Worm (Caenorhabditis elegans) whole organism, L4 larva: ENCODE data around the gene txt-18.

Source experiments
- F49E8.2 ChIP-seq: sonication (generic microtip); optimal IDR thresholded peaks from 2 replicates; lab custom pipeline; 2016; ENCODE audit warnings: missing compliant biosample characterization, mild to moderate bottlenecking, missing genetic modification characterization, borderline replicate concordance
- R02D3.7 ChIP-seq: fragments of 150-350 bp; sonication (generic microtip); optimal IDR thresholded peaks from 3 replicates; lab custom pipeline; 2014; ENCODE audit warnings: missing biosample characterization, missing genetic modification characterization
- Y75B8A.6 ChIP-seq: fragments of 200-800 bp; sonication (Bioruptor generic); IDR thresholded peaks from 2 replicates; pipeline ENCODE4 v1.3.6; 2022; ENCODE audit warnings: missing genetic modification reagents, missing genetic modification characterization, missing compliant biosample characterization
- ZK337.2 ChIP-seq: fragments of 200-800 bp; sonication (Bioruptor generic); IDR thresholded peaks from 2 replicates; pipeline ENCODE4 v1.3.6; 2022; ENCODE audit warnings: missing genetic modification reagents, missing genetic modification characterization, missing compliant biosample characterization
- aha-1 ChIP-seq: fragments of 150-350 bp; peaks from one replicate; lab custom pipeline; 2014; ENCODE audit warnings: missing biosample characterization, missing genetic modification characterization
- aly-2 ChIP-seq: sonication (generic microtip); optimal IDR thresholded peaks from 2 replicates; lab custom pipeline; 2018; ENCODE audit warnings: missing biosample characterization, missing genetic modification characterization
- ceh-20 ChIP-seq: fragments of 200-800 bp; sonication (Bioruptor generic); IDR thresholded peaks from 2 replicates; pipeline ENCODE4 v1.3.6; 2022; ENCODE audit warnings: missing genetic modification reagents, missing genetic modification characterization, missing compliant biosample characterization
- ceh-62 ChIP-seq: sonication (generic microtip); optimal IDR thresholded peaks from 2 replicates; lab custom pipeline; 2017; ENCODE audit warnings: missing biosample characterization, missing genetic modification characterization
- cey-2 ChIP-seq: sonication (generic microtip); optimal IDR thresholded peaks from 3 replicates; lab custom pipeline; 2017; ENCODE audit warnings: missing genetic modification characterization, mild to moderate bottlenecking, missing compliant biosample characterization, antibody characterized with exemption, borderline replicate concordance; ENCODE audit not compliant: insufficient read depth
- daf-16 ChIP-seq, 3 experiments: sonication (generic microtip); optimal IDR thresholded peaks; 2 replicates each; lab custom pipeline; 2016 to 2017; ENCODE audit warnings: missing genetic modification characterization in 3 of 3, missing genetic modification reagents in 3 of 3, mild to moderate bottlenecking in 2 of 3, missing compliant biosample characterization in 2 of 3, missing biosample characterization in 1 of 3, moderate library complexity in 1 of 3
- dmd-8 ChIP-seq: fragments of 200-800 bp; sonication (Bioruptor generic); IDR thresholded peaks from 2 replicates; pipeline ENCODE4 v1.3.6; 2022; ENCODE audit warnings: missing genetic modification characterization, missing compliant biosample characterization
- hlh-11 ChIP-seq: fragments of 200-800 bp; sonication (Bioruptor generic); optimal IDR thresholded peaks from 2 replicates; lab custom pipeline; 2018; ENCODE audit warnings: mild to moderate bottlenecking, missing genetic modification characterization, missing compliant biosample characterization
- hlh-30 ChIP-seq: sonication (generic microtip); optimal IDR thresholded peaks from 2 replicates; lab custom pipeline; 2017; ENCODE audit warnings: antibody characterized with exemption, mild to moderate bottlenecking, missing genetic modification characterization, missing compliant biosample characterization; ENCODE audit not compliant: insufficient read depth
- lin-1 ChIP-seq: fragments of 200-800 bp; sonication (Bioruptor generic); IDR thresholded peaks from 2 replicates; pipeline ENCODE4 v1.3.6; 2022; ENCODE audit warnings: missing genetic modification reagents, missing genetic modification characterization, missing compliant biosample characterization
- lin-13 ChIP-seq: fragments of 150-350 bp; optimal IDR thresholded peaks from 2 replicates; lab custom pipeline; 2014; ENCODE audit warnings: missing biosample characterization, missing genetic modification reagents, missing genetic modification characterization
- lin-15B ChIP-seq: fragments of 150-350 bp; sonication (generic microtip); optimal IDR thresholded peaks from 3 replicates; lab custom pipeline; 2014; ENCODE audit warnings: missing biosample characterization, missing genetic modification characterization
- mep-1 ChIP-seq: fragments of 150-350 bp; sonication (generic microtip); optimal IDR thresholded peaks from 3 replicates; lab custom pipeline; 2014; ENCODE audit warnings: missing biosample characterization, missing genetic modification characterization
- mes-2 ChIP-seq: sonication (generic microtip); optimal IDR thresholded peaks from 2 replicates; lab custom pipeline; 2016; ENCODE audit warnings: missing genotype, mild to moderate bottlenecking, missing genetic modification characterization, missing compliant biosample characterization; ENCODE audit not compliant: poor library complexity, severe bottlenecking
- nhr-102 ChIP-seq: sonication (generic microtip); optimal IDR thresholded peaks from 2 replicates; lab custom pipeline; 2016; ENCODE audit warnings: mild to moderate bottlenecking, missing genetic modification characterization, moderate library complexity, missing compliant biosample characterization
- nhr-41 ChIP-seq: fragments of 200-800 bp; sonication (Bioruptor generic); IDR thresholded peaks from 2 replicates; pipeline ENCODE4 v1.3.6; 2022; ENCODE audit warnings: missing genetic modification reagents, missing genetic modification characterization, missing compliant biosample characterization
- nhr-76 ChIP-seq: fragments of 150-350 bp; optimal IDR thresholded peaks from 2 replicates; lab custom pipeline; 2014; ENCODE audit warnings: missing biosample characterization, missing genetic modification characterization
- nhr-77 ChIP-seq: fragments of 150-350 bp; optimal IDR thresholded peaks from 2 replicates; lab custom pipeline; 2014; ENCODE audit warnings: missing biosample characterization, missing genetic modification characterization
- sdz-12 ChIP-seq: fragments of 200-800 bp; sonication (Bioruptor generic); optimal IDR thresholded peaks from 2 replicates; lab custom pipeline; 2018; ENCODE audit warnings: mild to moderate bottlenecking, missing genetic modification characterization, missing compliant biosample characterization
- spr-1 ChIP-seq: sonication (generic microtip); optimal IDR thresholded peaks from 2 replicates; lab custom pipeline; 2016; ENCODE audit warnings: mild to moderate bottlenecking, missing genetic modification characterization, missing compliant biosample characterization
- spr-3 ChIP-seq: fragments of 200-800 bp; sonication (Bioruptor generic); optimal IDR thresholded peaks from 2 replicates; lab custom pipeline; 2018; ENCODE audit warnings: mild to moderate bottlenecking, missing genetic modification characterization, missing compliant biosample characterization
- tra-1 ChIP-seq: fragments of 200-800 bp; sonication (Bioruptor generic); IDR thresholded peaks from 2 replicates; pipeline ENCODE4 v1.3.6; 2022; ENCODE audit warnings: missing genetic modification reagents, missing genetic modification characterization, missing compliant biosample characterization
- vab-7 ChIP-seq: fragments of 200-800 bp; sonication (Bioruptor generic); IDR thresholded peaks from 2 replicates; pipeline ENCODE4 v1.3.6; 2022; ENCODE audit warnings: missing genetic modification reagents, missing genetic modification characterization, missing compliant biosample characterization
- zfp-3 ChIP-seq: fragments of 200-800 bp; sonication (Bioruptor generic); conservative IDR thresholded peaks from 2 replicates; pipeline ENCODE4 v1.3.6; 2022; ENCODE audit warnings: missing genetic modification reagents, missing genetic modification characterization, missing compliant biosample characterization
- zip-11 ChIP-seq: fragments of 200-800 bp; sonication (Bioruptor generic); IDR thresholded peaks from 2 replicates; pipeline ENCODE4 v1.3.6; 2022; ENCODE audit warnings: missing genetic modification characterization, missing compliant biosample characterization

txt-18 gene

DNA sequence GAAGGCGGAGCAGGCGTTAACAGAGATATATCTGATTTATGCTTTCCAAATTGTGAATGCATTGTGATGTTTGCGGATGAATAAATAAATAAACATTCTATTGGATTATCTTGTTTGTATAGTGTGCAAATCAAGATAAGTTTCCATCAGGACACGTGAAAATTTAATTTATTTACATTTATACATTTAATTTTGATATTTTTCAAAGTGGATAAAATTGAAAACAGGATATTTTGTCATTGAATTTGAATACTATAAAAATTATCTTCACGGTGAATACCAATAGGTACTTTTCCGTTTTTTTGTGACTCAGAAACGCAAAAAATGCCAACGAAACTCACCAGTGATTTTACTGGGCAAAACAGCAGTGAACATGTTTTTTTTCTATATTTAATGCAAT is 47.3 kb downstream of the txt-18 start, which contains the start of gene F58F12.3:
F58F12.3 (minus strand) TSS at position 101 of the 400 bp plus-strand sequence.
- no peak for TF ChIP-seq aly-2 (tag; lab: Kevin White, UChicago)
- TF ChIP-seq hlh-30 = no peak
- no peak for TF ChIP-seq cey-2 (tag; lab: Kevin White, UChicago)
- TF ChIP-seq dmd-8 (GFP tag; lab: Robert Waterston, UW) = no peak
- TF ChIP-seq tra-1 (GFP tag; lab: Robert Waterston, UW) = no peak
- TF ChIP-seq vab-7 (GFP tag; lab: Robert Waterston, UW) = no peak
- TF ChIP-seq lin-13 = no peak
- TF ChIP-seq ceh-62 (tag; lab: Kevin White, UChicago) = no peak
- no peak for TF ChIP-seq nhr-102 (tag; lab: Kevin White, UChicago)
- no peak for TF ChIP-seq sdz-12 (GFP tag; lab: Kevin White, UChicago)
- no peak for TF ChIP-seq zip-11 (GFP tag; lab: Robert Waterston, UW)
- no peak for TF ChIP-seq ceh-20 (GFP tag; lab: Robert Waterston, UW)
- TF ChIP-seq hlh-11 (tag; lab: Kevin White, UChicago) = no peak
- no peak for TF ChIP-seq aha-1
- TF ChIP-seq zfp-3 (GFP tag; lab: Robert Waterston, UW) = no peak
- TF ChIP-seq nhr-77 (tag; lab: Kevin White, UChicago) = no peak
- TF ChIP-seq mes-2 (tag; lab: Kevin White, UChicago) = no peak
- TF ChIP-seq spr-3 = no peak
- no peak for TF ChIP-seq F49E8.2
- TF ChIP-seq mep-1 (tag; lab: Kevin White, UChicago) = no peak

DNA sequence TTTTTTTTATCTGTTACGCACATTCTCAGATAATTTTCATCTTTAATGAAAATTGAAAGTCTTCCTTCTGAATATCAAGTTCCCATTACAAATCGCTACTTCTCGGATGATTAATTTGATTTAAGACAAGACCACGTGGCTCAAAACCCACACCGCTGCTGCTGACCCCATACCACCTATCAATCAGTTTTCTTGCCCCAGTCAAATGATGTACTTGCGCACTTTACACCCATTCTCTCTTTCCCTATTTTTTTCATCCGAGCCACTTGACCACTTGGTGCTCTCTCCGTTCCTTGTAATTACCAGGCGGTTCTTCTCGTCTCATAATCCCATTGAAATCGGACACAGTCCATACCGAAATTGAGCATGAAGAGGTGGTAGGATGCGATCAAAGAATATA is 50.2 kb downstream of the txt-18 start:
- no peak for TF ChIP-seq Y75B8A.6
- TF ChIP-seq spr-1 (tag; lab: Kevin White, UChicago) = no peak
- TF ChIP-seq lin-1 (GFP tag; lab: Robert Waterston, UW) = no peak
- TF ChIP-seq nhr-102 (tag; lab: Kevin White, UChicago) = no peak
- TF ChIP-seq R02D3.7 (tag; lab: Kevin White, UChicago) = no peak
- TF ChIP-seq nhr-76 (tag; lab: Kevin White, UChicago) = no peak
- no peak for TF ChIP-seq vab-7 (GFP tag; lab: Robert Waterston, UW)
- TF ChIP-seq nhr-41 (GFP tag; lab: Robert Waterston, UW) = no peak
- no peak for TF ChIP-seq ZK337.2
- TF ChIP-seq lin-15B = no peak
- no peak for TF ChIP-seq daf-16 (GFP tag; optimal IDR thresholded peaks at IDR 0.05; lab: Kevin White, UChicago)
- no peak for TF ChIP-seq daf-16 (tag; optimal IDR thresholded peaks at IDR 0.05; lab: Kevin White, UChicago)
